Worm (Caenorhabditis elegans) whole organism, mixed stage, embryonic: ENCODE data around the gene F44B9.2.

Source experiments
- M03D4.4 ChIP-seq: sonication (generic microtip); optimal IDR thresholded peaks from 2 replicates; lab custom pipeline; 2017; ENCODE audit warnings: mild to moderate bottlenecking, missing genetic modification characterization, missing compliant biosample characterization
- bed-3 ChIP-seq: fragments of 200-800 bp; sonication (Bioruptor generic); optimal IDR thresholded peaks from 3 replicates; lab custom pipeline; 2018; ENCODE audit warnings: mild to moderate bottlenecking, missing genetic modification characterization, moderate library complexity, missing compliant biosample characterization
- blmp-1 ChIP-seq: fragments of 150-350 bp; optimal IDR thresholded peaks from 2 replicates; lab custom pipeline; 2014; ENCODE audit warnings: missing biosample characterization, missing genetic modification characterization
- ceh-39 ChIP-seq: fragments of 150-350 bp; optimal IDR thresholded peaks from 2 replicates; lab custom pipeline; 2014; ENCODE audit warnings: missing biosample characterization, missing genetic modification characterization
- ceh-43 ChIP-seq: fragments of 200-800 bp; sonication (Bioruptor generic); optimal IDR thresholded peaks from 2 replicates; lab custom pipeline; 2018; ENCODE audit warnings: mild to moderate bottlenecking, missing genetic modification characterization, moderate library complexity, missing compliant biosample characterization
- ceh-83 ChIP-seq: fragments of 200-800 bp; sonication (Bioruptor generic); optimal IDR thresholded peaks from 2 replicates; lab custom pipeline; 2018; ENCODE audit warnings: mild to moderate bottlenecking, missing genetic modification characterization, missing compliant biosample characterization
- ces-1 ChIP-seq: fragments of 150-350 bp; optimal IDR thresholded peaks from 2 replicates; lab custom pipeline; 2014; ENCODE audit warnings: missing biosample characterization, missing genetic modification reagents, missing genetic modification characterization
- cnd-1 ChIP-seq: fragments of 200-800 bp; sonication (Bioruptor generic); optimal IDR thresholded peaks from 2 replicates; lab custom pipeline; 2018; ENCODE audit warnings: mild to moderate bottlenecking, missing genetic modification characterization, missing compliant biosample characterization
- drap-1 ChIP-seq: fragments of 200-800 bp; sonication (Bioruptor generic); optimal IDR thresholded peaks from 3 replicates; lab custom pipeline; 2018; ENCODE audit warnings: mild to moderate bottlenecking, missing genetic modification characterization, missing compliant biosample characterization
- elt-1 ChIP-seq: sonication (generic microtip); optimal IDR thresholded peaks from 2 replicates; lab custom pipeline; 2017; ENCODE audit warnings: missing genetic modification characterization, mild to moderate bottlenecking, missing compliant biosample characterization, antibody characterized with exemption, moderate library complexity, borderline replicate concordance; ENCODE audit not compliant: insufficient read depth
- elt-3 ChIP-seq: fragments of 150-350 bp; optimal IDR thresholded peaks from 2 replicates; lab custom pipeline; 2014; ENCODE audit warnings: missing biosample characterization, missing genetic modification characterization
- flh-1 ChIP-seq: fragments of 200-800 bp; sonication (Bioruptor generic); optimal IDR thresholded peaks from 2 replicates; lab custom pipeline; 2018; ENCODE audit warnings: mild to moderate bottlenecking, missing genetic modification characterization, moderate library complexity, missing compliant biosample characterization
- ham-2 ChIP-seq: fragments of 200-800 bp; sonication (Bioruptor generic); optimal IDR thresholded peaks from 2 replicates; lab custom pipeline; 2018; ENCODE audit warnings: mild to moderate bottlenecking, missing genetic modification characterization, missing compliant biosample characterization
- hlh-1 ChIP-seq: fragments of 150-350 bp; optimal IDR thresholded peaks from 2 replicates; lab custom pipeline; 2014; ENCODE audit warnings: missing biosample characterization, missing genetic modification reagents, missing genetic modification characterization
- lin-13 ChIP-seq: fragments of 150-350 bp; optimal IDR thresholded peaks from 2 replicates; lab custom pipeline; 2014; ENCODE audit warnings: missing biosample characterization, missing genetic modification characterization
- lin-32 ChIP-seq: fragments of 200-800 bp; sonication (Bioruptor generic); optimal IDR thresholded peaks from 2 replicates; lab custom pipeline; 2018; ENCODE audit warnings: mild to moderate bottlenecking, missing genetic modification characterization, missing compliant biosample characterization
- lsy-2 ChIP-seq: fragments of 150-350 bp; optimal IDR thresholded peaks from 2 replicates; lab custom pipeline; 2014; ENCODE audit warnings: missing biosample characterization, missing genetic modification characterization
- mab-5 ChIP-seq: fragments of 150-350 bp; optimal IDR thresholded peaks from 2 replicates; lab custom pipeline; 2014; ENCODE audit warnings: missing biosample characterization, missing genetic modification characterization
- mep-1 ChIP-seq: fragments of 150-350 bp; optimal IDR thresholded peaks from 2 replicates; lab custom pipeline; 2017; ENCODE audit warnings: missing biosample characterization, missing genetic modification reagents, missing genetic modification characterization, inconsistent platforms
- mls-2 ChIP-seq: sonication (generic microtip); optimal IDR thresholded peaks from 2 replicates; lab custom pipeline; 2016; ENCODE audit warnings: mild to moderate bottlenecking, missing genetic modification characterization, moderate library complexity, missing compliant biosample characterization
- nhr-12 ChIP-seq: fragments of 150-350 bp; optimal IDR thresholded peaks from 2 replicates; lab custom pipeline; 2014; ENCODE audit warnings: missing biosample characterization, missing genetic modification characterization
- nhr-2 ChIP-seq: fragments of 150-350 bp; optimal IDR thresholded peaks from 2 replicates; lab custom pipeline; 2014; ENCODE audit warnings: missing biosample characterization, missing genetic modification characterization
- nhr-237 ChIP-seq: fragments of 150-350 bp; optimal IDR thresholded peaks from 2 replicates; lab custom pipeline; 2014; ENCODE audit warnings: missing biosample characterization, missing genetic modification characterization
- nhr-28 ChIP-seq: fragments of 150-350 bp; optimal IDR thresholded peaks from 2 replicates; lab custom pipeline; 2014; ENCODE audit warnings: missing biosample characterization, missing genetic modification characterization
- nhr-76 ChIP-seq: sonication (generic microtip); optimal IDR thresholded peaks from 2 replicates; lab custom pipeline; 2017; ENCODE audit warnings: missing biosample characterization, missing genetic modification characterization
- pha-4 ChIP-seq: fragments of 150-350 bp; optimal IDR thresholded peaks from 2 replicates; lab custom pipeline; 2018; ENCODE audit warnings: missing biosample characterization, missing genetic modification reagents, missing genetic modification characterization
- sem-2 ChIP-seq: fragments of 200-800 bp; sonication (Bioruptor generic); optimal IDR thresholded peaks from 2 replicates; lab custom pipeline; 2018; ENCODE audit warnings: mild to moderate bottlenecking, missing genetic modification characterization, missing compliant biosample characterization
- snpc-4 ChIP-seq: fragments of 150-350 bp; optimal IDR thresholded peaks from 2 replicates; lab custom pipeline; 2014; ENCODE audit warnings: missing biosample characterization, missing genetic modification characterization
- sptf-1 ChIP-seq: sonication (generic microtip); optimal IDR thresholded peaks from 2 replicates; lab custom pipeline; 2017; ENCODE audit warnings: mild to moderate bottlenecking, missing genetic modification characterization, moderate library complexity, missing compliant biosample characterization
- tbx-8 ChIP-seq: fragments of 200-800 bp; sonication (Bioruptor generic); optimal IDR thresholded peaks from 2 replicates; lab custom pipeline; 2018; ENCODE audit warnings: mild to moderate bottlenecking, missing genetic modification characterization, moderate library complexity, missing compliant biosample characterization
- unc-120 ChIP-seq: sonication (generic microtip); optimal IDR thresholded peaks from 2 replicates; lab custom pipeline; 2017; ENCODE audit warnings: missing genetic modification characterization, missing compliant biosample characterization; ENCODE audit not compliant: poor library complexity, severe bottlenecking
- unc-39 ChIP-seq: fragments of 150-350 bp; optimal IDR thresholded peaks from 2 replicates; lab custom pipeline; 2014; ENCODE audit warnings: missing biosample characterization, missing genetic modification characterization
- unc-62 ChIP-seq: fragments of 150-350 bp; optimal IDR thresholded peaks from 2 replicates; lab custom pipeline; 2014; ENCODE audit warnings: missing biosample characterization, missing genetic modification reagents, missing genetic modification characterization
- zip-8 ChIP-seq: fragments of 150-350 bp; optimal IDR thresholded peaks from 2 replicates; lab custom pipeline; 2014; ENCODE audit warnings: missing biosample characterization, missing genetic modification characterization
- ztf-11 ChIP-seq: fragments of 150-350 bp; optimal IDR thresholded peaks from 2 replicates; lab custom pipeline; 2014; ENCODE audit warnings: missing biosample characterization, missing genetic modification characterization

The F44B9.2 gene

ce11 chrIII:8022077-8022476 lies at the start of gene F44B9.2:
F44B9.2 (plus strand) TSS chrIII:8022463.
- TF ChIP-seq hlh-1 (tag; lab: Kevin White, UChicago): peak; percentile 17
- TF ChIP-seq ztf-11 (tag; lab: Kevin White, UChicago): no peak
- no peak for TF ChIP-seq flh-1 (GFP tag; lab: Kevin White, UChicago)
- TF ChIP-seq unc-120: peak; percentile 75
- no peak for TF ChIP-seq mls-2
- TF ChIP-seq ceh-83 (GFP tag; lab: Kevin White, UChicago): no peak
- no peak for TF ChIP-seq zip-8 (tag; lab: Kevin White, UChicago)
- no peak for TF ChIP-seq sptf-1 (tag; lab: Kevin White, UChicago)
- TF ChIP-seq ceh-39 (tag; lab: Kevin White, UChicago): no peak
- TF ChIP-seq elt-3: no peak
- TF ChIP-seq mep-1: no peak
- TF ChIP-seq tbx-8 (GFP tag; lab: Kevin White, UChicago): no peak
- TF ChIP-seq snpc-4 (tag; lab: Kevin White, UChicago): no peak
- TF ChIP-seq, all 35 proteins: peak for 2

- TF ChIP-seq unc-62 (GFP tag; lab: Kevin White, UChicago) (no peak), tbx-8 (GFP tag; lab: Kevin White, UChicago) (no peak), ceh-83 (GFP tag; lab: Kevin White, UChicago) (no peak), ceh-39 (tag; lab: Kevin White, UChicago) (no peak), nhr-12 (tag; lab: Kevin White, UChicago) (no peak), sem-2 (no peak), ham-2 (no peak), lin-13 (tag; lab: Kevin White, UChicago) (no peak), hlh-1 (tag; lab: Kevin White, UChicago) (no peak), blmp-1 (no peak), ceh-43 (GFP tag; lab: Kevin White, UChicago) (no peak), nhr-237 (tag; lab: Kevin White, UChicago) (no peak), lsy-2 (tag; lab: Kevin White, UChicago) (no peak), elt-3 (no peak), sptf-1 (tag; lab: Kevin White, UChicago) (no peak), mab-5 (tag; lab: Kevin White, UChicago) (no peak)
- TF ChIP-seq, all 35 proteins: peak for 0
Measured at ce11 chrIII:7972687-7973086, 49.6 kb upstream of the F44B9.2 start.

- TF ChIP-seq ceh-39 (tag; lab: Kevin White, UChicago): no peak
- TF ChIP-seq unc-39 (tag; lab: Kevin White, UChicago): no peak
- peak; percentile 28 for TF ChIP-seq nhr-237 (tag; lab: Kevin White, UChicago)
- TF ChIP-seq mls-2: no peak
- TF ChIP-seq drap-1 (GFP tag; lab: Kevin White, UChicago): peak; percentile 22
- TF ChIP-seq M03D4.4 (tag; lab: Kevin White, UChicago): no peak
- no peak for TF ChIP-seq elt-1 (tag; lab: Kevin White, UChicago)
- TF ChIP-seq unc-120: no peak
- peak; percentile 28 for TF ChIP-seq hlh-1 (tag; lab: Kevin White, UChicago)
- TF ChIP-seq ham-2: no peak
- TF ChIP-seq ceh-43 (GFP tag; lab: Kevin White, UChicago): no peak
- peak; percentile 33 for TF ChIP-seq ces-1 (GFP tag; lab: Kevin White, UChicago)
- TF ChIP-seq elt-3: no peak
- TF ChIP-seq mep-1: peak; percentile 30
- no peak for TF ChIP-seq mab-5 (tag; lab: Kevin White, UChicago)
- peak; percentile 80 for TF ChIP-seq lsy-2 (tag; lab: Kevin White, UChicago)
- TF ChIP-seq sptf-1 (tag; lab: Kevin White, UChicago): no peak
- no peak for TF ChIP-seq bed-3 (GFP tag; lab: Kevin White, UChicago)
- TF ChIP-seq blmp-1: no peak
- no peak for TF ChIP-seq flh-1 (GFP tag; lab: Kevin White, UChicago)
- TF ChIP-seq snpc-4 (tag; lab: Kevin White, UChicago): no peak
- no peak for TF ChIP-seq cnd-1 (tag; lab: Kevin White, UChicago)
- TF ChIP-seq nhr-28: no peak
- TF ChIP-seq nhr-12 (tag; lab: Kevin White, UChicago): no peak
- TF ChIP-seq nhr-2 (tag; lab: Kevin White, UChicago): no peak
- TF ChIP-seq nhr-76 (tag; lab: Kevin White, UChicago): no peak
- no peak for TF ChIP-seq zip-8 (tag; lab: Kevin White, UChicago)
- no peak for TF ChIP-seq ztf-11 (tag; lab: Kevin White, UChicago)
- TF ChIP-seq pha-4 (tag; lab: Kevin White, UChicago): peak; percentile 67
- TF ChIP-seq lin-32 (GFP tag; lab: Kevin White, UChicago): no peak
- no peak for TF ChIP-seq sem-2
- TF ChIP-seq ceh-83 (GFP tag; lab: Kevin White, UChicago): no peak
- TF ChIP-seq unc-62 (GFP tag; lab: Kevin White, UChicago): peak; percentile 6
- TF ChIP-seq lin-13 (tag; lab: Kevin White, UChicago): peak; percentile 43
- TF ChIP-seq tbx-8 (GFP tag; lab: Kevin White, UChicago): no peak
Measured at ce11 chrIII:7973201-7973767, 49.0 kb upstream of the F44B9.2 start, which contains the start of the genes eef-1B.1 and aco-2. eef-1B.1 (minus strand) TSS chrIII:7973386. aco-2 (plus strand) TSS chrIII:7973717.
